Worm (Caenorhabditis elegans) whole organism, L1 larva: ENCODE data around the gene tex-2.
A peak's percentile ranks its signal among the peaks of the same experiment; 100 is the strongest.

ENCODE experiments used
- C16A3.4 ChIP-seq: fragments of 150-350 bp; optimal IDR thresholded peaks from 2 replicates; lab custom pipeline; 2014; ENCODE audit warnings: missing biosample characterization, missing genetic modification characterization
- F16B12.6 ChIP-seq: fragments of 150-350 bp; optimal IDR thresholded peaks from 2 replicates; lab custom pipeline; 2014; ENCODE audit warnings: missing biosample characterization, missing genetic modification characterization
- aha-1 ChIP-seq: fragments of 150-350 bp; optimal IDR thresholded peaks from 2 replicates; lab custom pipeline; 2014; ENCODE audit warnings: missing biosample characterization, missing genetic modification characterization
- aly-2 ChIP-seq: fragments of 150-350 bp; optimal IDR thresholded peaks from 2 replicates; lab custom pipeline; 2014; ENCODE audit warnings: missing biosample characterization, missing genetic modification characterization
- ceh-63 ChIP-seq: fragments of 200-800 bp; sonication (Bioruptor generic); optimal IDR thresholded peaks from 2 replicates; lab custom pipeline; 2018; ENCODE audit warnings: mild to moderate bottlenecking, missing genetic modification characterization, missing compliant biosample characterization
- ceh-8 ChIP-seq: fragments of 200-800 bp; sonication (Bioruptor generic); optimal IDR thresholded peaks from 2 replicates; lab custom pipeline; 2018; ENCODE audit warnings: mild to moderate bottlenecking, missing genetic modification characterization, moderate library complexity, missing compliant biosample characterization
- ceh-88 ChIP-seq: fragments of 200-800 bp; sonication (Bioruptor generic); IDR thresholded peaks from 2 replicates; pipeline ENCODE4 v1.3.6; 2022; ENCODE audit warnings: missing genetic modification characterization, missing compliant biosample characterization
- efl-1 ChIP-seq, 4 experiments: fragments of 150-350 bp; optimal IDR thresholded peaks in 3 of 4; peaks in 1 of 4; 1 replicate in 1 of 4; 2 replicates in 3 of 4; lab custom pipeline; 2014; ENCODE audit warnings: missing biosample characterization in 2 of 4, missing genetic modification characterization in 2 of 4, missing genetic modification reagents in 2 of 4
- efl-3 ChIP-seq: fragments of 200-800 bp; sonication (Bioruptor generic); optimal IDR thresholded peaks from 2 replicates; lab custom pipeline; 2018; ENCODE audit warnings: mild to moderate bottlenecking, missing genetic modification characterization, missing compliant biosample characterization
- egl-13 ChIP-seq: sonication (generic microtip); optimal IDR thresholded peaks from 2 replicates; lab custom pipeline; 2016; ENCODE audit warnings: missing genotype, missing genetic modification reagents, missing genetic modification characterization, missing compliant biosample characterization
- elt-2 ChIP-seq: sonication (generic microtip); optimal IDR thresholded peaks from 2 replicates; lab custom pipeline; 2016; ENCODE audit warnings: missing genetic modification characterization, mild to moderate bottlenecking, inconsistent platforms, missing compliant biosample characterization, missing genetic modification reagents
- fkh-10 ChIP-seq: sonication (generic microtip); optimal IDR thresholded peaks from 2 replicates; lab custom pipeline; 2017; ENCODE audit warnings: missing biosample characterization, missing genetic modification reagents, missing genetic modification characterization
- fkh-4 ChIP-seq: sonication (generic microtip); optimal IDR thresholded peaks from 2 replicates; lab custom pipeline; 2016; ENCODE audit warnings: missing compliant biosample characterization, missing genetic modification characterization, borderline replicate concordance
- fkh-8 ChIP-seq: sonication (generic microtip); optimal IDR thresholded peaks from 2 replicates; lab custom pipeline; 2016; ENCODE audit warnings: mild to moderate bottlenecking, missing genetic modification characterization, missing compliant biosample characterization
- fos-1 ChIP-seq: fragments of 150-350 bp; optimal IDR thresholded peaks from 2 replicates; lab custom pipeline; 2014; ENCODE audit warnings: missing biosample characterization, missing genetic modification characterization
- hpl-2 ChIP-seq: fragments of 150-350 bp; optimal IDR thresholded peaks from 2 replicates; lab custom pipeline; 2014; ENCODE audit warnings: missing biosample characterization, missing genetic modification reagents, missing genetic modification characterization
- irx-1 ChIP-seq: sonication (generic microtip); optimal IDR thresholded peaks from 2 replicates; lab custom pipeline; 2016; ENCODE audit warnings: missing genetic modification characterization, missing compliant biosample characterization
- jun-1 ChIP-seq: fragments of 150-350 bp; optimal IDR thresholded peaks from 2 replicates; lab custom pipeline; 2014; ENCODE audit warnings: missing biosample characterization, missing genetic modification reagents, missing genetic modification characterization
- lin-13 ChIP-seq: fragments of 150-350 bp; optimal IDR thresholded peaks from 2 replicates; lab custom pipeline; 2014; ENCODE audit warnings: missing biosample characterization, missing genetic modification reagents, missing genetic modification characterization
- lin-14 ChIP-seq: fragments of 200-800 bp; sonication (Bioruptor generic); optimal IDR thresholded peaks from 2 replicates; lab custom pipeline; 2018; ENCODE audit warnings: mild to moderate bottlenecking, missing genetic modification characterization, moderate library complexity, missing compliant biosample characterization
- lir-3 ChIP-seq: sonication (generic microtip); optimal IDR thresholded peaks from 2 replicates; lab custom pipeline; 2016; ENCODE audit warnings: mild to moderate bottlenecking, missing genetic modification characterization, moderate library complexity, missing compliant biosample characterization; ENCODE audit not compliant: poor library complexity
- mab-9 ChIP-seq: fragments of 200-800 bp; sonication (Bioruptor generic); IDR thresholded peaks from 2 replicates; pipeline ENCODE4 v1.3.6; 2022; ENCODE audit warnings: missing genetic modification reagents, missing genetic modification characterization, missing compliant biosample characterization
- nhr-11 ChIP-seq: fragments of 150-350 bp; optimal IDR thresholded peaks from 2 replicates; lab custom pipeline; 2014; ENCODE audit warnings: missing biosample characterization, missing genetic modification characterization
- nhr-19 ChIP-seq: fragments of 200-800 bp; sonication (Bioruptor generic); conservative IDR thresholded peaks from 2 replicates; pipeline ENCODE4 v1.3.6; 2022; ENCODE audit warnings: missing genetic modification characterization, missing compliant biosample characterization
- nhr-20 ChIP-seq: sonication (generic microtip); optimal IDR thresholded peaks from 2 replicates; lab custom pipeline; 2016; ENCODE audit warnings: mild to moderate bottlenecking, missing genetic modification characterization, missing compliant biosample characterization
- nhr-237 ChIP-seq: fragments of 150-350 bp; optimal IDR thresholded peaks from 2 replicates; lab custom pipeline; 2014; ENCODE audit warnings: missing biosample characterization, missing genetic modification characterization
- nhr-28 ChIP-seq: fragments of 150-350 bp; optimal IDR thresholded peaks from 2 replicates; lab custom pipeline; 2014; ENCODE audit warnings: missing biosample characterization, missing genetic modification characterization
- nhr-47 ChIP-seq: sonication (generic microtip); optimal IDR thresholded peaks from 2 replicates; lab custom pipeline; 2016; ENCODE audit warnings: mild to moderate bottlenecking, missing genetic modification characterization, moderate library complexity, missing compliant biosample characterization
- nhr-71 ChIP-seq: sonication (generic microtip); optimal IDR thresholded peaks from 2 replicates; lab custom pipeline; 2016; ENCODE audit warnings: mild to moderate bottlenecking, missing genetic modification characterization, moderate library complexity, missing compliant biosample characterization
- nhr-84 ChIP-seq: sonication (generic microtip); optimal IDR thresholded peaks from 2 replicates; lab custom pipeline; 2017; ENCODE audit warnings: missing biosample characterization, missing genetic modification characterization
- pax-3 ChIP-seq: fragments of 200-800 bp; sonication (Bioruptor generic); optimal IDR thresholded peaks from 2 replicates; lab custom pipeline; 2018; ENCODE audit warnings: mild to moderate bottlenecking, missing genetic modification characterization, moderate library complexity, missing compliant biosample characterization
- rnt-1 ChIP-seq: sonication (generic microtip); optimal IDR thresholded peaks from 2 replicates; lab custom pipeline; 2016; ENCODE audit warnings: mild to moderate bottlenecking, missing genetic modification characterization, moderate library complexity, missing compliant biosample characterization
- snpc-4 ChIP-seq: fragments of 150-350 bp; optimal IDR thresholded peaks from 2 replicates; lab custom pipeline; 2014; ENCODE audit warnings: missing biosample characterization, missing genetic modification characterization
- sox-4 ChIP-seq: sonication (generic microtip); optimal IDR thresholded peaks from 2 replicates; lab custom pipeline; 2016; ENCODE audit warnings: missing genetic modification characterization, missing compliant biosample characterization
- sptf-1 ChIP-seq: fragments of 150-350 bp; optimal IDR thresholded peaks from 2 replicates; lab custom pipeline; 2014; ENCODE audit warnings: missing biosample characterization, missing genetic modification characterization
- swsn-7 ChIP-seq: sonication (generic microtip); optimal IDR thresholded peaks from 2 replicates; lab custom pipeline; 2016; ENCODE audit warnings: missing genetic modification characterization, missing compliant biosample characterization
- unc-86 ChIP-seq: sonication (generic microtip); optimal IDR thresholded peaks from 2 replicates; lab custom pipeline; 2016; ENCODE audit warnings: missing genetic modification characterization, missing compliant biosample characterization
- xbp-1 ChIP-seq: sonication (generic microtip); optimal IDR thresholded peaks from 2 replicates; lab custom pipeline; 2016; ENCODE audit warnings: missing genetic modification characterization, missing compliant biosample characterization
- zip-4 ChIP-seq: fragments of 200-800 bp; sonication (Bioruptor generic); optimal IDR thresholded peaks from 2 replicates; lab custom pipeline; 2018; ENCODE audit warnings: mild to moderate bottlenecking, missing genetic modification characterization, moderate library complexity, missing compliant biosample characterization
- ztf-11 ChIP-seq, 2 experiments: sonication (generic microtip); optimal IDR thresholded peaks; 2 replicates each; lab custom pipeline; 2016 to 2017; ENCODE audit warnings: missing genetic modification characterization in 2 of 2, missing biosample characterization in 1 of 2, missing compliant biosample characterization in 1 of 2
- ztf-4 ChIP-seq: fragments of 150-350 bp; optimal IDR thresholded peaks from 2 replicates; lab custom pipeline; 2014; ENCODE audit warnings: missing biosample characterization, missing genetic modification characterization

tex-2 gene

ce11 chrII:5896512-5896911, 23.1 kb upstream of the tex-2 start:
- TF ChIP-seq fos-1 (tag; lab: Kevin White, UChicago) (no peak), ztf-11 (tag; optimal IDR thresholded peaks at IDR 0.05; lab: Kevin White, UChicago) (no peak), nhr-11 (peak; percentile 82), nhr-47 (tag; lab: Kevin White, UChicago) (peak; percentile 35), egl-13 (tag; lab: Kevin White, UChicago) (no peak), mab-9 (no peak), pax-3 (tag; lab: Kevin White, UChicago) (peak; percentile 62), efl-3 (GFP tag; lab: Kevin White, UChicago) (no peak), lin-13 (GFP tag; lab: Kevin White, UChicago) (no peak), hpl-2 (GFP tag; lab: Kevin White, UChicago) (no peak), C16A3.4 (tag; lab: Kevin White, UChicago) (no peak), nhr-71 (peak; percentile 64), rnt-1 (no peak), nhr-20 (tag; lab: Kevin White, UChicago) (no peak), snpc-4 (tag; lab: Kevin White, UChicago) (no peak), aly-2 (tag; lab: Kevin White, UChicago) (no peak), fkh-8 (tag; lab: Kevin White, UChicago) (peak; percentile 72), ceh-63 (no peak), elt-2 (tag; lab: Kevin White, UChicago) (no peak), sptf-1 (tag; lab: Kevin White, UChicago) (no peak), nhr-84 (tag; lab: Kevin White, UChicago) (no peak), swsn-7 (tag; lab: Kevin White, UChicago) (peak; percentile 9), ceh-8 (GFP tag; lab: Kevin White, UChicago) (peak; percentile 35), lir-3 (no peak), ztf-4 (no peak), lin-14 (GFP tag; lab: Kevin White, UChicago) (peak; percentile 57), xbp-1 (tag; lab: Kevin White, UChicago) (no peak), F16B12.6 (tag; lab: Kevin White, UChicago) (no peak), sox-4 (tag; lab: Kevin White, UChicago) (peak; percentile 1), nhr-19 (GFP tag; lab: Robert Waterston, UW) (no peak), unc-86 (tag; lab: Kevin White, UChicago) (no peak), nhr-237 (tag; lab: Kevin White, UChicago) (peak; percentile 25), aha-1 (tag; lab: Kevin White, UChicago) (no peak), nhr-28 (tag; lab: Kevin White, UChicago) (no peak), zip-4 (GFP tag; lab: Kevin White, UChicago) (no peak), fkh-4 (tag; lab: Kevin White, UChicago) (no peak), ceh-88 (GFP tag; lab: Robert Waterston, UW) (no peak)

- TF ChIP-seq fkh-8 (tag; lab: Kevin White, UChicago), result peak; percentile 3
- TF ChIP-seq irx-1, result no peak
- TF ChIP-seq efl-1 (optimal IDR thresholded peaks at IDR 0.05; lab: Kevin White, UChicago), result no peak
- peak in 1 of 2 experiments; percentile 10 for TF ChIP-seq efl-1 (GFP tag; optimal IDR thresholded peaks at IDR 0.05 in 1 of 2; lab: Kevin White, UChicago)
- no peak for TF ChIP-seq nhr-28 (tag; lab: Kevin White, UChicago)
Observed at ce11 chrII:5895870-5896269, 22.5 kb upstream of the tex-2 start, which contains the start of gene F59G1.4. F59G1.4 (plus strand) TSS chrII:5896170.

DNA sequence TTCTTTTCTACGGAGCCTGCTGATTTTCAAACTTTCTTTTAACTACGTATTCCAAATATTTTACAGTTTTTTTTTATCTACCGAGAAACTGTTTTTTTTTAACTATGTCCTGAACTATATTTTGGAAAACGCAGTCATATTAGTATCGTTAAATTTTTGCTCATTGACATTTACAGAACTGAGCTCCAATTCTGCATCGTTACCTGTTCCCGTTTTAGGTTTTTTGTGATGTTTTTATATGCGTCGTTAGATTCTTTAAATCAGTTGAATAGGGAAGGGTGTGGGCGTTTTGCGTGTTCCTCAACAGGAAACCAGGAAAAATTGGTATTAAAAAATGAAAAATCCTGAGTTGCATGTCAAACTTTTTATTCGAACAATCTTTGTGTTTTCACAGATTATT, 19.4 kb upstream of the tex-2 start:
- TF ChIP-seq jun-1 (tag; lab: Kevin White, UChicago) (peak; percentile 26), fkh-10 (no peak)
